Worm (Caenorhabditis elegans): ENCODE data around the gene C48B4.13.

- TF ChIP-seq Y22D7AL.16 (tag; optimal IDR thresholded peaks at IDR 0.05) (no peak), elt-2 (tag; optimal IDR thresholded peaks at IDR 0.05) (no peak), ama-1 (optimal IDR thresholded peaks at IDR 0.05) (no peak), pqm-1 (tag; optimal IDR thresholded peaks at IDR 0.05) (no peak), mec-3 (tag; optimal IDR thresholded peaks at IDR 0.05; ENCODE audit: borderline replicate concordance) (no peak), nfya-1 (tag; optimal IDR thresholded peaks at IDR 0.05) (no peak), hlh-15 (tag; optimal IDR thresholded peaks at IDR 0.05) (no peak)
Measured at ce11 chrIII:9544125-9544524, 24.4 kb upstream of the C48B4.13 start, which contains the start of gene ZK1098.9.

All from whole organism, late embryonic.